Fruit fly (Drosophila melanogaster): ENCODE data around the gene rept.
A peak's percentile ranks its signal among the peaks of the same experiment; 100 is the strongest.

Gene rept

dm6 chr3L:19260278-19260803, 5.2 kb downstream of the rept start, which contains the start of gene nes (continued):
- TF ChIP-seq Asciz (GFP tag; optimal IDR thresholded peaks at IDR 0.05), result no peak
- TF ChIP-seq Dfd (GFP tag; optimal IDR thresholded peaks at IDR 0.05), result no peak
- no peak for TF ChIP-seq CG30403 (GFP tag; optimal IDR thresholded peaks at IDR 0.05)
- TF ChIP-seq CG1603 (tag; optimal IDR thresholded peaks at IDR 0.05), result peak; percentile 49
- peak; percentile 25; the same call in 1 of the 2 replicates for TF ChIP-seq E2f2 (GFP tag; IDR thresholded peaks at IDR 0.05)
- no peak; the same call in 1 of the 2 replicates for TF ChIP-seq CG9215 (GFP tag; IDR thresholded peaks at IDR 0.05)
- TF ChIP-seq crc (GFP tag; optimal IDR thresholded peaks at IDR 0.05), result no peak
- no peak for TF ChIP-seq nau (GFP tag; optimal IDR thresholded peaks at IDR 0.05)
- TF ChIP-seq CG11723 (GFP tag; optimal IDR thresholded peaks at IDR 0.05), result no peak
- TF ChIP-seq zf30C (GFP tag; optimal IDR thresholded peaks at IDR 0.05), result no peak
- TF ChIP-seq dysf (GFP tag; IDR thresholded peaks at IDR 0.05), result no peak
- peak; percentile 7 for TF ChIP-seq YL-1 (GFP tag; optimal IDR thresholded peaks at IDR 0.05)
- TF ChIP-seq CG17385 (GFP tag; optimal IDR thresholded peaks at IDR 0.05), result peak; percentile 87
- TF ChIP-seq CG18599 (GFP tag; optimal IDR thresholded peaks at IDR 0.05), result no peak
- no peak for TF ChIP-seq sc (optimal IDR thresholded peaks at IDR 0.05)
- TF ChIP-seq sc (GFP tag; optimal IDR thresholded peaks at IDR 0.05), result no peak
- TF ChIP-seq abd-A (tag; optimal IDR thresholded peaks at IDR 0.05), result no peak
- TF ChIP-seq PHDP (tag; optimal IDR thresholded peaks at IDR 0.05), result no peak
- TF ChIP-seq sens-2 (GFP tag; IDR thresholded peaks at IDR 0.05), result no peak
- no peak for TF ChIP-seq CG7963 (GFP tag; IDR thresholded peaks at IDR 0.05; ENCODE audit: partially characterized antibody)
- peak; percentile 39 for TF ChIP-seq CG2120 (GFP tag; optimal IDR thresholded peaks at IDR 0.05)
- TF ChIP-seq tio (GFP tag; optimal IDR thresholded peaks at IDR 0.05), result no peak
- TF ChIP-seq br (optimal IDR thresholded peaks at IDR 0.05), result no peak
- no peak for TF ChIP-seq CG11560 (tag; IDR thresholded peaks at IDR 0.05)
- TF ChIP-seq chinmo (GFP tag; IDR thresholded peaks at IDR 0.05; ENCODE audit: partially characterized antibody), result peak; percentile 88; the same call in 1 of the 4 replicates
- TF ChIP-seq ATbp (GFP tag; optimal IDR thresholded peaks at IDR 0.05), result no peak
- no peak for TF ChIP-seq Chrac-16 (GFP tag; optimal IDR thresholded peaks at IDR 0.05)
- no peak for TF ChIP-seq corto (GFP tag; optimal IDR thresholded peaks at IDR 0.05)
- TF ChIP-seq Eip74EF (GFP tag; optimal IDR thresholded peaks at IDR 0.05), result no peak
- no peak for TF ChIP-seq CG16815 (GFP tag; optimal IDR thresholded peaks at IDR 0.05)
- TF ChIP-seq exex (tag; optimal IDR thresholded peaks at IDR 0.05), result peak; percentile 71
- TF ChIP-seq Meics (GFP tag; optimal IDR thresholded peaks at IDR 0.05), result no peak
- TF ChIP-seq Dll (GFP tag; IDR thresholded peaks at IDR 0.05; ENCODE audit: partially characterized antibody), result no peak
- no peak for TF ChIP-seq Myb (GFP tag; optimal IDR thresholded peaks at IDR 0.05)
- 0 out of 3 replicates have a peak, but pooled peaks have one; percentile 9 for TF ChIP-seq Aef1 (GFP tag; IDR thresholded peaks at IDR 0.05)
- no peak for TF ChIP-seq bcd (GFP tag; optimal IDR thresholded peaks at IDR 0.05)
- TF ChIP-seq phol (tag; optimal IDR thresholded peaks at IDR 0.05), result no peak
- no peak for TF ChIP-seq CG12071 (GFP tag; optimal IDR thresholded peaks at IDR 0.05)
- TF ChIP-seq Fer1 (GFP tag; optimal IDR thresholded peaks at IDR 0.05), result peak; percentile 7
- no peak for TF ChIP-seq hb (GFP tag; IDR thresholded peaks at IDR 0.05; ENCODE audit: partially characterized antibody)
- TF ChIP-seq GATAe (GFP tag; conservative IDR thresholded peaks at IDR 0.05), result no peak
- no peak for TF ChIP-seq CG13894 (tag; optimal IDR thresholded peaks at IDR 0.05)
- no peak for TF ChIP-seq CG11247 (GFP tag; IDR thresholded peaks at IDR 0.05)
- TF ChIP-seq fd102C (GFP tag; optimal IDR thresholded peaks at IDR 0.05), result no peak
- TF ChIP-seq Sin3A (optimal IDR thresholded peaks at IDR 0.05), result peak; percentile 18
- no peak for TF ChIP-seq wor (GFP tag; IDR thresholded peaks at IDR 0.05)
- no peak for TF ChIP-seq CG43689 (GFP tag; IDR thresholded peaks at IDR 0.05)
- peak; percentile 3 for TF ChIP-seq CoRest (tag; optimal IDR thresholded peaks at IDR 0.05)
- TF ChIP-seq CG13123 (GFP tag; optimal IDR thresholded peaks at IDR 0.05), result no peak
- TF ChIP-seq CG3281 (GFP tag; optimal IDR thresholded peaks at IDR 0.05), result no peak
- TF ChIP-seq da (GFP tag; optimal IDR thresholded peaks at IDR 0.05), result no peak

Measured in whole organism, embryonic.